Worm (Caenorhabditis elegans): Measurements from ENCODE around the gene mksr-1.

DNA sequence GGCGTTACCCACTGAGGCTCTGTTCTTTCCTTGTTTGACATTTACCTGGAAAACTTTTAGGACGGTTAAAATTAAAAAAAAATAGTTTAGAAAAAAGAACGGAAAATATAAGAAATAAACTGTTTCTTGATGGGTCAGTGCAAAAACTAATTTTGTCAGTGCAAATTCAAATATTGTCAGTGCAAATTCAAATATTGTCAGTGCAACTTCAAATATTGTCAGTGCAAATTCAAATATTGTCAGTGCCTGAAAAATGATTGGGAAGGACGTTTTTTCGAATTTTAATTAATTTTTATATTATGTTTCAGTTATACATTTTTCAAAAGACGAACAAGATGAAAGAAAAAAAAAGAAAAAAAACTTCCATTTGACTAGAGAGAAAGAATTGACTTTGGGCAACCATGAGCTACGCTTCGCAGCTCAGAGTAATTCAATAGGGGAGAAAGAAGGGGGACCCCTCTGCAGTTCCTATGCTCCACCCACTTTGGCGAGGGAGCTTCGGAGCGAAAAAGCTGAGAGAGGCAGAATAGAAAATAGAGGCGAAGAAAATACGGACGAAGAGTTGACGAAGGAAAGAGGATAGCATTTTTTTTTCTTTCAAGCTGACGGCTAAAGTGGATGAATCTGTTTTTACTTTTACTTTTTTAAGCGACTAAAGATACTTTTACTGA lies 6.4 kb downstream of the mksr-1 start, which contains the start of gene unc-1:
- 0 out of 2 replicates have a peak, but pooled peaks have one; percentile 6 for TF ChIP-seq klf-2 (GFP tag; conservative IDR thresholded peaks at IDR 0.05)
- TF ChIP-seq T22C8.4 (GFP tag; IDR thresholded peaks at IDR 0.05), result no peak
- TF ChIP-seq tab-1 (GFP tag; IDR thresholded peaks at IDR 0.05), result no peak
- no peak for TF ChIP-seq flt-1 (GFP tag; IDR thresholded peaks at IDR 0.05)
- no peak for TF ChIP-seq ztf-29 (GFP tag; IDR thresholded peaks at IDR 0.05)
- no peak for TF ChIP-seq ref-1 (GFP tag; conservative IDR thresholded peaks at IDR 0.05)
- no peak for TF ChIP-seq cog-1 (tag; optimal IDR thresholded peaks at IDR 0.05)

Data from whole organism, midembryonic.